Worm (Caenorhabditis elegans) whole organism, young adult: ENCODE data around the gene srxa-19.

Experiments
- F52B5.7 ChIP-seq: sonication (generic microtip); optimal IDR thresholded peaks from 2 replicates; lab custom pipeline; 2016; ENCODE audit warnings: mild to moderate bottlenecking, missing genetic modification characterization, missing compliant biosample characterization
- K11D2.4 ChIP-seq: fragments of 200-800 bp; sonication (Bioruptor generic); IDR thresholded peaks from 2 replicates; pipeline ENCODE4 v1.3.6; 2022; ENCODE audit warnings: missing genetic modification reagents, missing genetic modification characterization, missing compliant biosample characterization
- attf-3 ChIP-seq: fragments of 200-800 bp; sonication (Bioruptor generic); conservative IDR thresholded peaks from 2 replicates; pipeline ENCODE4 v1.3.6; 2022; ENCODE audit warnings: missing genetic modification reagents, missing genetic modification characterization, missing compliant biosample characterization
- bed-2 ChIP-seq: fragments of 200-800 bp; sonication (Bioruptor generic); IDR thresholded peaks from 2 replicates; pipeline ENCODE4 v1.3.6; 2022; ENCODE audit warnings: missing genetic modification reagents, missing genetic modification characterization, missing compliant biosample characterization
- ceh-100 ChIP-seq: fragments of 200-800 bp; sonication (Bioruptor generic); IDR thresholded peaks from 2 replicates; pipeline ENCODE4 v1.3.6; 2022; ENCODE audit warnings: missing genetic modification reagents, missing genetic modification characterization, missing compliant biosample characterization
- ets-4 ChIP-seq: fragments of 200-800 bp; sonication (Bioruptor generic); optimal IDR thresholded peaks from 2 replicates; lab custom pipeline; 2018; ENCODE audit warnings: mild to moderate bottlenecking, missing genetic modification characterization, missing compliant biosample characterization
- hmg-20 ChIP-seq: fragments of 200-800 bp; sonication (Bioruptor generic); IDR thresholded peaks from 2 replicates; pipeline ENCODE4 v1.3.6; 2022; ENCODE audit warnings: missing genetic modification reagents, missing genetic modification characterization, missing compliant biosample characterization
- lin-35 ChIP-seq, 3 experiments: fragments of 150-350 bp in 2 of 3; sonication (generic microtip) in 1 of 3; optimal IDR thresholded peaks; 2 replicates each; lab custom pipeline; 2014 to 2018; ENCODE audit warnings: missing biosample characterization in 3 of 3, missing genetic modification characterization in 3 of 3, missing genetic modification reagents in 3 of 3
- mes-4 ChIP-seq: sonication (generic microtip); optimal IDR thresholded peaks from 2 replicates; lab custom pipeline; 2016; ENCODE audit warnings: missing genotype, missing genetic modification characterization, missing compliant biosample characterization
- snpc-4 ChIP-seq, 5 experiments: fragments of 150-350 bp in 1 of 5; sonication (generic microtip) in 4 of 5; optimal IDR thresholded peaks; 2 replicates each; lab custom pipeline; 2014 to 2018; ENCODE audit warnings: missing genetic modification characterization in 5 of 5, missing biosample characterization in 3 of 5, antibody characterized with exemption in 2 of 5, mild to moderate bottlenecking in 2 of 5, missing compliant biosample characterization in 2 of 5, missing genotype in 2 of 5, moderate library complexity in 2 of 5, missing genetic modification reagents in 1 of 5
- unc-130 ChIP-seq: sonication (generic microtip); optimal IDR thresholded peaks from 2 replicates; lab custom pipeline; 2016; ENCODE audit warnings: missing genetic modification reagents, missing genetic modification characterization, missing compliant biosample characterization

DNA sequence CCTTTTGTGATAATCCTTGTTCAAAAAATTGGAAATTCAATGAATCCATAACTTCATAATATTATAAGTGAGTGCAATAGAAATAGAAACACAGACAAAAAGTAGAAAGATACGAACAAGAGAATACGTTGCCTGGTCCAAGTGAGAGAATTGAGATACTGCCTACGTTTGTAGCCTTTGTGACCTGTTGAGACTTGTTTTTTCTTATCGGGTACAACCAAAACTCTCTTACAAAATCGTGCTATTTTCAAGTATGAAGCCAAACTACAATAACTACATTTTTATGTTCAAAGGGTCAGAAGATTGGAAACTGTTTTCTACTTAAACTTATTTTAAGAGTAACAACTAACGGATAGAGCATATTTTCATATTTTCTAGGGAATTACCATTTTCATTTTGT is 40.9 kb downstream of the srxa-19 start, which contains the start of gene nhr-205:
- TF ChIP-seq ceh-100 (GFP tag; lab: Robert Waterston, UW) = no peak
- TF ChIP-seq bed-2 (GFP tag; lab: Robert Waterston, UW) = no peak
- no peak for TF ChIP-seq unc-130
- TF ChIP-seq attf-3 = no peak
- no peak for TF ChIP-seq mes-4 (tag; lab: Kevin White, UChicago)
- TF ChIP-seq snpc-4 (GFP tag; optimal IDR thresholded peaks at IDR 0.05; lab: Kevin White, UChicago) = no peak
- no peak for TF ChIP-seq snpc-4 (tag; optimal IDR thresholded peaks at IDR 0.05; lab: Kevin White, UChicago)
- TF ChIP-seq hmg-20 (GFP tag; lab: Robert Waterston, UW) = no peak
- TF ChIP-seq K11D2.4 (GFP tag; lab: Robert Waterston, UW) = no peak
- no peak for TF ChIP-seq ets-4 (GFP tag; lab: Kevin White, UChicago)
- TF ChIP-seq F52B5.7 (tag; lab: Kevin White, UChicago) = no peak
- no peak for TF ChIP-seq lin-35 (GFP tag; optimal IDR thresholded peaks at IDR 0.05; lab: Kevin White, UChicago)
